Worm (Caenorhabditis elegans) whole organism, L1 larva: Measurements from ENCODE around the gene epg-5.

ENCODE experiments used
- ceh-63 ChIP-seq: fragments of 200-800 bp; sonication (Bioruptor generic); optimal IDR thresholded peaks from 2 replicates; lab custom pipeline; 2018; ENCODE audit warnings: mild to moderate bottlenecking, missing genetic modification characterization, missing compliant biosample characterization
- ceh-8 ChIP-seq: fragments of 200-800 bp; sonication (Bioruptor generic); optimal IDR thresholded peaks from 2 replicates; lab custom pipeline; 2018; ENCODE audit warnings: mild to moderate bottlenecking, missing genetic modification characterization, moderate library complexity, missing compliant biosample characterization
- hlh-17 ChIP-seq: fragments of 200-800 bp; sonication (Bioruptor generic); optimal IDR thresholded peaks from 2 replicates; lab custom pipeline; 2018; ENCODE audit warnings: missing genetic modification characterization, mild to moderate bottlenecking, missing compliant biosample characterization, moderate library complexity, borderline replicate concordance
- hlh-4 ChIP-seq: sonication (generic microtip); optimal IDR thresholded peaks from 2 replicates; lab custom pipeline; 2016; ENCODE audit warnings: mild to moderate bottlenecking, missing genetic modification characterization, missing compliant biosample characterization
- nhr-12 ChIP-seq: sonication (generic microtip); optimal IDR thresholded peaks from 2 replicates; lab custom pipeline; 2017; ENCODE audit warnings: missing biosample characterization, missing genetic modification characterization
- nhr-90 ChIP-seq: sonication (generic microtip); optimal IDR thresholded peaks from 2 replicates; lab custom pipeline; 2016; ENCODE audit warnings: mild to moderate bottlenecking, missing genetic modification characterization, missing compliant biosample characterization; ENCODE audit not compliant: poor library complexity
- snpc-4 ChIP-seq: fragments of 150-350 bp; optimal IDR thresholded peaks from 2 replicates; lab custom pipeline; 2014; ENCODE audit warnings: missing biosample characterization, missing genetic modification characterization
- ztf-11 ChIP-seq, 2 experiments: sonication (generic microtip); optimal IDR thresholded peaks; 2 replicates each; lab custom pipeline; 2016 to 2017; ENCODE audit warnings: missing genetic modification characterization in 2 of 2, missing biosample characterization in 1 of 2, missing compliant biosample characterization in 1 of 2

DNA sequence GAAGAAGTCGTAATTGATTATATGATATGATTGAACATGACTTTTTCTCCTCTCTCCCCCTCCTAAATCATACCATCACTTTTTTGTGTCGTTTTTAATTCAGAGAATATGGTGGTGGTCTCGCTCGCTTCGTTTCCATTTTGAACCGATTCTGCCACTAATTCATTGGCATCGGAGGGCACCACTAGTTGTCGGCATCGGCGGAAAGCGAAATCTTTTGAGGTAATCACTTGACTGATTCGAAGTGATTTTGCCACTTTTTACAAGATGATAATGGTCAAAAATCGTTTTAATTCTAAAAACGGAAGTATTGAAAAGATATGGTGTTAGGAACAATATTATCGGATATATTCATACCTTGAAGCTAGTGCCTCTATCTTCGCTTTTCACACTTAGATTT is 7.6 kb upstream of the epg-5 start, which contains the start of gene klf-3:
- TF ChIP-seq nhr-90 (tag; lab: Kevin White, UChicago) (no peak), ceh-8 (GFP tag; lab: Kevin White, UChicago) (no peak), ceh-63 (no peak), ztf-11 (tag; optimal IDR thresholded peaks at IDR 0.05; lab: Kevin White, UChicago) (no peak), snpc-4 (tag; lab: Kevin White, UChicago) (no peak), nhr-12 (tag; lab: Kevin White, UChicago) (no peak), hlh-17 (no peak), hlh-4 (no peak)
